Worm (Caenorhabditis elegans) whole organism, L1 larva: ENCODE measurements around the gene madf-11.

Source experiments
- C04F5.9 ChIP-seq: sonication (generic microtip); optimal IDR thresholded peaks from 2 replicates; lab custom pipeline; 2016; ENCODE audit warnings: missing genetic modification characterization, missing compliant biosample characterization
- ama-1 ChIP-seq: fragments of 150-350 bp; optimal IDR thresholded peaks from 2 replicates; lab custom pipeline; 2014
- blmp-1 ChIP-seq: fragments of 150-350 bp; optimal IDR thresholded peaks from 2 replicates; lab custom pipeline; 2014; ENCODE audit warnings: missing biosample characterization, missing genetic modification characterization
- ceh-82 ChIP-seq, 3 experiments: fragments of 150-350 bp in 1 of 3; sonication (generic microtip) in 2 of 3; optimal IDR thresholded peaks; 2 replicates each; lab custom pipeline; 2014 to 2017; ENCODE audit warnings: missing biosample characterization in 3 of 3, missing genetic modification characterization in 3 of 3
- lin-13 ChIP-seq: fragments of 150-350 bp; optimal IDR thresholded peaks from 2 replicates; lab custom pipeline; 2014; ENCODE audit warnings: missing biosample characterization, missing genetic modification reagents, missing genetic modification characterization
- lsy-2 ChIP-seq, 2 experiments: fragments of 150-350 bp; optimal IDR thresholded peaks; 2 replicates each; lab custom pipeline; 2014; ENCODE audit warnings: missing biosample characterization in 2 of 2, missing genetic modification characterization in 2 of 2
- nhr-11 ChIP-seq: fragments of 150-350 bp; optimal IDR thresholded peaks from 2 replicates; lab custom pipeline; 2014; ENCODE audit warnings: missing biosample characterization, missing genetic modification characterization
- nhr-12 ChIP-seq: sonication (generic microtip); optimal IDR thresholded peaks from 2 replicates; lab custom pipeline; 2017; ENCODE audit warnings: missing biosample characterization, missing genetic modification characterization
- nhr-76 ChIP-seq: sonication (generic microtip); optimal IDR thresholded peaks from 2 replicates; lab custom pipeline; 2017; ENCODE audit warnings: missing biosample characterization, missing genetic modification characterization
- pqm-1 ChIP-seq: sonication (generic microtip); optimal IDR thresholded peaks from 3 replicates; lab custom pipeline; 2017; ENCODE audit warnings: missing biosample characterization, missing genetic modification characterization
- skn-1 ChIP-seq: fragments of 150-350 bp; optimal IDR thresholded peaks from 2 replicates; lab custom pipeline; 2014; ENCODE audit warnings: missing biosample characterization, missing genetic modification characterization
- snpc-4 ChIP-seq: fragments of 150-350 bp; optimal IDR thresholded peaks from 2 replicates; lab custom pipeline; 2014; ENCODE audit warnings: missing biosample characterization, missing genetic modification characterization
- zag-1 ChIP-seq: fragments of 150-350 bp; optimal IDR thresholded peaks from 2 replicates; lab custom pipeline; 2014; ENCODE audit warnings: missing biosample characterization, missing genetic modification characterization
- ztf-11 ChIP-seq, 2 experiments: sonication (generic microtip); optimal IDR thresholded peaks; 2 replicates each; lab custom pipeline; 2016 to 2017; ENCODE audit warnings: missing genetic modification characterization in 2 of 2, missing biosample characterization in 1 of 2, missing compliant biosample characterization in 1 of 2

DNA sequence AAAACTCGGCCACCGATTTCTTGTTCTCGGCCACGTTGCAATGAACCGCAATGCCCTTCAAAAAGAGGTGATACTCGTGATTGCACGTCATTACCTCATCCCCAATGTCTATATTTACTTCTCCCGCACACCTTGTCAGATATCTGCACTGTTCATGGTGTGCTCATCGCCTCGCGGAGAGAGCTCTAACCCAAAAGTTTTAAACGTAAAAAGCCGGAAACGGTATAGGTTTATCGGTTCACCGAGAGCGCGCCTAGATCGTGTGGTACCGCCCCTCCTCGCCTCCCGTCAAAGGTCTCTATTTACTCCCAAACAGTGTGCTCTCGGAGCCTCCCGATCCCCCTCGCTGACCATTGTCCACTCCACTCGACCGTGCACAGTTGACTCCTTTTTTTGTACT, 18.6 kb downstream of the madf-11 start, which contains the start of gene F56D2.3:
- no peak for TF ChIP-seq lin-13 (GFP tag; lab: Kevin White, UChicago)
- TF ChIP-seq nhr-12 (tag; lab: Kevin White, UChicago): no peak
- no peak for TF ChIP-seq ama-1 (lab: Kevin White, UChicago)
- TF ChIP-seq zag-1 (tag; lab: Kevin White, UChicago): no peak
- TF ChIP-seq ceh-82 (tag; optimal IDR thresholded peaks at IDR 0.05; lab: Kevin White, UChicago): no peak
- TF ChIP-seq lsy-2 (tag; optimal IDR thresholded peaks at IDR 0.05; lab: Kevin White, UChicago): no peak
- no peak for TF ChIP-seq C04F5.9 (tag; lab: Kevin White, UChicago)
- no peak for TF ChIP-seq nhr-11 (tag; lab: Kevin White, UChicago)
- TF ChIP-seq skn-1 (tag; lab: Kevin White, UChicago): no peak
- TF ChIP-seq nhr-76 (tag; lab: Kevin White, UChicago): no peak
- TF ChIP-seq snpc-4 (tag; lab: Kevin White, UChicago): no peak
- no peak for TF ChIP-seq ztf-11 (tag; optimal IDR thresholded peaks at IDR 0.05; lab: Kevin White, UChicago)
- no peak for TF ChIP-seq pqm-1 (tag; lab: Kevin White, UChicago)
- no peak for TF ChIP-seq blmp-1 (tag; lab: Kevin White, UChicago)
